Worm (Caenorhabditis elegans) whole organism, late embryonic: ENCODE data around the gene wrt-4.

ENCODE experiments used
- ama-1 ChIP-seq: fragments of 150-350 bp; optimal IDR thresholded peaks from 2 replicates; lab custom pipeline; 2014
- ceh-22 ChIP-seq: sonication (generic microtip); optimal IDR thresholded peaks from 2 replicates; lab custom pipeline; 2017; ENCODE audit warnings: missing biosample characterization, missing genetic modification characterization
- ceh-9 ChIP-seq: sonication (generic microtip); optimal IDR thresholded peaks from 2 replicates; lab custom pipeline; 2016; ENCODE audit warnings: mild to moderate bottlenecking, missing genetic modification characterization, inconsistent platforms, missing compliant biosample characterization
- che-1 ChIP-seq: sonication (generic microtip); optimal IDR thresholded peaks from 2 replicates; lab custom pipeline; 2016; ENCODE audit warnings: mild to moderate bottlenecking, missing genetic modification characterization, missing compliant biosample characterization
- elt-2 ChIP-seq: sonication (generic microtip); optimal IDR thresholded peaks from 2 replicates; lab custom pipeline; 2016; ENCODE audit warnings: missing genetic modification reagents, missing genetic modification characterization, missing compliant biosample characterization
- ets-4 ChIP-seq: sonication (generic microtip); optimal IDR thresholded peaks from 2 replicates; lab custom pipeline; 2016; ENCODE audit warnings: missing genetic modification characterization, missing compliant biosample characterization
- lin-11 ChIP-seq: fragments of 200-800 bp; sonication (Bioruptor generic); optimal IDR thresholded peaks from 2 replicates; lab custom pipeline; 2018; ENCODE audit warnings: mild to moderate bottlenecking, missing genetic modification characterization, missing compliant biosample characterization
- pat-9 ChIP-seq: fragments of 200-800 bp; sonication (Bioruptor generic); optimal IDR thresholded peaks from 2 replicates; lab custom pipeline; 2018; ENCODE audit warnings: mild to moderate bottlenecking, missing genetic modification characterization, moderate library complexity, missing compliant biosample characterization
- syd-9 ChIP-seq: sonication (generic microtip); optimal IDR thresholded peaks from 2 replicates; lab custom pipeline; 2016; ENCODE audit warnings: mild to moderate bottlenecking, missing genetic modification characterization, moderate library complexity, missing compliant biosample characterization

DNA sequence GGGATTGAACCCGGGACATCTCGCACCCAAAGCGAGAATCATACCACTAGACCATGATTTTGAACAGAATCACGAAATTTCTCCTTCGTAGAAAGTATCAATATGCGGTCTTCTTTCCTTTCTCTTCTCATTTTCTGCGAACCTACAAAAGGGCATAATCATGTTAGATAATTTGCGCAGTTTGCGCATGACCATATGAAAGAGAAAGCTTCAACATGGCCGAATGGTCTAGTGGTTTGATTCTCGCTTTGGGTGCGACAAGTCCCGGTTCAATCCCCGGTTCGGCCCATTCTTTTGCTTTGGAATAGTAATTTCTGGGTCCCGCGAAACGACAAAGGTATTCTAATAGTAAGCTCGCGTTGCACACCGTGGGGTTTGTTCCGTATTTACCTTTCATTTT, 9.3 kb downstream of the wrt-4 start:
- no peak for TF ChIP-seq che-1 (tag; lab: Kevin White, UChicago)
- no peak for TF ChIP-seq ets-4 (tag; lab: Kevin White, UChicago)
- TF ChIP-seq ama-1 (lab: Kevin White, UChicago): no peak
- no peak for TF ChIP-seq ceh-9 (tag; lab: Kevin White, UChicago)
- TF ChIP-seq pat-9 (tag; lab: Kevin White, UChicago): no peak
- no peak for TF ChIP-seq lin-11
- TF ChIP-seq elt-2: no peak
- no peak for TF ChIP-seq ceh-22
- TF ChIP-seq syd-9 (tag; lab: Kevin White, UChicago): no peak
